Worm (Caenorhabditis elegans): ENCODE data around the gene F11C7.2.

DNA sequence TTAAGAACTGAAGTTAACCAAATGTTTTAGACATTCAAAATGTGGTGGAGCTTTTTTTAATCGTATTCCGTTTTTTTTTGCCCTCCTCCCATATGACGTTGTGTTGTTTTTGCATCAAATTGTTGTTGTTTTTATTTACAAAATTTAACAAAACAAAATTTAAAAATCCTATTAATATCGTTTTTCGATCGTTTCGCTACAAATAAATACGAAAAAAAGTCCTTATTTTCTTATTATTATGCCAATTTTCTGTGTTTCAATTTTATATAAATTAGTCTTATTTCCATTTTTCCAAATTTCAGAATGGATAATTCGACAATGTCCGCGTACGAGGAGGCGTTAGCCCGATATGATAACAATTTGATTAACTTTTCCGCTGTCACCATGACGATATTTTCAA is 37.2 kb upstream of the F11C7.2 start, which contains the start of gene npr-36:
- TF ChIP-seq fos-1 (tag; optimal IDR thresholded peaks at IDR 0.05) (no peak), sdz-12 (GFP tag; optimal IDR thresholded peaks at IDR 0.05) (no peak), nhr-237 (tag; optimal IDR thresholded peaks at IDR 0.05) (no peak), nhr-28 (tag; optimal IDR thresholded peaks at IDR 0.05) (no peak), ceh-20 (GFP tag; IDR thresholded peaks at IDR 0.05) (no peak), egl-27 (tag; optimal IDR thresholded peaks at IDR 0.05) (no peak), lir-3 (tag; optimal IDR thresholded peaks at IDR 0.05) (no peak), dve-1 (tag; optimal IDR thresholded peaks at IDR 0.05; ENCODE audit: insufficient read depth) (no peak), daf-16 (GFP tag; optimal IDR thresholded peaks at IDR 0.05) (no peak), daf-16 (tag; optimal IDR thresholded peaks at IDR 0.05) (no peak), lin-38 (GFP tag; IDR thresholded peaks at IDR 0.05) (no peak), rbr-2 (tag; optimal IDR thresholded peaks at IDR 0.05) (no peak), lsy-2 (tag; optimal IDR thresholded peaks at IDR 0.05) (no peak), duxl-1 (tag; optimal IDR thresholded peaks at IDR 0.05; ENCODE audit: poor library complexity) (no peak)
